Worm (Caenorhabditis elegans): ENCODE data around the gene F55C9.5.

F55C9.5 gene

DNA sequence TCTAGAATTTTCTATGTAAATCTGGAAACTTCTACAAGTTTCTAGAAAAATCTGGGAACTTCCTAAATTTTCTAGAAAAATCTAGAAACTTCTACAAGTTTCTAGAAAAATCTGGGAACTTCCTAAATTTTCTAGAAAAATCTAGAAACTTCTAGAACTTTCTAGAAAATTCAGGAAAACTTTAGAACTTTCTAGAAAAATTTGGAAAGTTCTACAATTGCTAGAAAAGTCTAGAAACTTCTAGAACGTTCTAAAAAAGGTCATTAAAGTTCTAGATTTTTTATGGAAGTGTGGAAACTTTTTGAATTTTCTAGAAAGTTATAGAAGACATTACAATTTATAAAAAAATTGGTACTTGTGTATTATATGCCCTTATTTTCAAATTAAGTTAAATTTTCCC lies at the start of gene F55C9.5:
F55C9.5 (minus strand) TSS at position 101 of the 400 bp plus-strand sequence.
- TF ChIP-seq aly-2 (tag; optimal IDR thresholded peaks at IDR 0.05) (no peak), lin-15B (tag; optimal IDR thresholded peaks at IDR 0.05) (no peak), lsy-2 (tag; optimal IDR thresholded peaks at IDR 0.05) (no peak), nhr-28 (tag; optimal IDR thresholded peaks at IDR 0.05) (no peak), nhr-71 (tag; optimal IDR thresholded peaks at IDR 0.05) (no peak), nhr-20 (tag; optimal IDR thresholded peaks at IDR 0.05) (no peak), jun-1 (tag; optimal IDR thresholded peaks at IDR 0.05) (no peak)

DNA sequence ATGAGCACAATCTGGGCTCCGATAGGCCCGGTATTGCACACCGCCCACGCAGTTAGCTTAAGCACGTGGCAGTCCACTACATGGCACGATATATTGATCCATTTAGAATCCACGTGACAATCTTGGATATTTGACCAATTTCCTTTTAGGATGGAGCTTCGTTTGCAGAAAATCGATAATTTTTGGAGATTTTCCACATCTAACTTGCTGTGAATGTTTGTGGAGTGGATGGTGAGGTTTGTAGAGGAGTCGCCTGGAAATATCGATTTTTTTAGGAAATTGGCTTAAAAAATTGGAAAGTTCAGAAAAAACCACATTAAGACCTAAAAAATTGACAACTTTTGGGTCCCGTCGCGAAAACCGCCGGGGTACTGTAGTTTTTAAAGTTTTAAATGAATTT lies 44.4 kb upstream of the F55C9.5 start:
- TF ChIP-seq sox-4 (tag; optimal IDR thresholded peaks at IDR 0.05) (no peak), fkh-8 (tag; optimal IDR thresholded peaks at IDR 0.05) (no peak), ets-5 (GFP tag; IDR thresholded peaks at IDR 0.05) (no peak), nhr-19 (GFP tag; conservative IDR thresholded peaks at IDR 0.05) (no peak), isw-1 (GFP tag; IDR thresholded peaks at IDR 0.05) (no peak), hlh-4 (tag; optimal IDR thresholded peaks at IDR 0.05) (no peak), nhr-84 (tag; optimal IDR thresholded peaks at IDR 0.05) (no peak), dpl-1 (GFP tag; optimal IDR thresholded peaks at IDR 0.05) (no peak), Y116A8C.19 (tag; optimal IDR thresholded peaks at IDR 0.05; ENCODE audit: borderline replicate concordance) (no peak), jun-1 (tag; optimal IDR thresholded peaks at IDR 0.05) (no peak), unc-30 (tag; optimal IDR thresholded peaks at IDR 0.05) (no peak)

DNA sequence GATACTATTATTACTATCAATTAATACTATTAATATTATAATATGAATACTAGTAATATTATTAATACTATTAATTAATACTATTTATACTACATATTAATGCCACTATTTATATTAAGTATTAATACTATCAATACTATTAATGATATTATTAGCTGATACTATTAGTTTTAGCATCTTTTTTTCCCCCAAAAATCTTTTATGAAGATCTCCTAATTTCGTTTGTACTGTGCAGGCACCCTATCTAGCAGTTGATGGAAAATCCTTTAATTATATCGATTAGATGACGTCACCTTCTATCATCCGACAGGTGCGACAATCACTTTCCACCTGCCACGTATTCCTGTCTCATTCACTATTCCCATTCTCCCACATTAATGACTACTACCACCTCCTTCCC lies 36.3 kb upstream of the F55C9.5 start, which contains the start of gene fbxb-65:
fbxb-65 (plus strand) TSS at position 301 of the 400 bp plus-strand sequence.
- TF ChIP-seq tlp-1 (tag; optimal IDR thresholded peaks at IDR 0.05) = no peak
- TF ChIP-seq hlh-4 (tag; optimal IDR thresholded peaks at IDR 0.05) = peak; percentile 61

DNA sequence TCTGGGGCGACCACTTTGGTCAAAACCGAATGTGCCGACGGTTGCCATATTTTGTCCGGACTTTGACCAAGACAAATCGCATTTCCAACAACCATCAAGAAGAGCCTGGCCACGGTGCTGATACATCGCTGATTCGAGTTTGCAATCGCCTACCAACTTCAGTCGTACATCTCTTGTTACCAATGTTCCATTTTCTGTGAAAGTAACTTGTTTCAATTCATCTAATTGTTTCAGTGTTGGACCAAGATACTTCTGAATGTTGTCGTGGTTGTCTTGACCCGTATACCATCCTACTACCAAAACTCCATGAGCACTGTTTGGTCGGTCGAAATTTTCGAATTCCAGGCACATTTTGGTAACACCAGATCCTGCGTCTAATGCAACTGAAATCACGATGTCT lies 32.5 kb upstream of the F55C9.5 start:
- TF ChIP-seq F16B12.6 (tag; optimal IDR thresholded peaks at IDR 0.05) (no peak), sox-4 (tag; optimal IDR thresholded peaks at IDR 0.05) (no peak), efl-1 (optimal IDR thresholded peaks at IDR 0.05) (no peak), efl-1 (GFP tag; optimal IDR thresholded peaks at IDR 0.05 in 1 of 2) (peak in 1 of 2 experiments; percentile 75), ceh-88 (GFP tag; IDR thresholded peaks at IDR 0.05) (no peak), zip-4 (GFP tag; optimal IDR thresholded peaks at IDR 0.05) (no peak), ztf-4 (tag; optimal IDR thresholded peaks at IDR 0.05) (no peak), ama-1 (optimal IDR thresholded peaks at IDR 0.05) (no peak), nhr-77 (tag; optimal IDR thresholded peaks at IDR 0.05) (no peak)

DNA sequence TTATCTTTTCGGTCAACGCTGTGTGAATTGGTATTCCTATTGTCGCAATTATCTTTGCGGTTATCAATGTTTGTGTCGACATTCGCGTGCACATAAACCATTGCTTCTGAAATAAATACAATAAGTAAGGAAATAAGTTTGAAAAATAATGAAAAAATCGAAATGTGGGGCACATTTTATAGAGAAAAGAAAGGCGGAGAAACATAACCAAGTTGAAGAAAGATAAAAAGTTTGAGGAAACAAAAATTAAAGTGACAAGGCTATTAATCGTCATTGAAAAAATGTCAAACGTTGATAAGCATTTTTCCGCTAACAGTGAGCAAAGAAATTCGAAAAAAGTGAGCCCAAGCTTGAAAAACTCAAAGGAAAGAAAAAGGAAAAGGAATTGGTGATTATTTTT lies 29.5 kb upstream of the F55C9.5 start, which contains the start of gene C43D7.4:
C43D7.4 (minus strand) TSS at position 101 of the 400 bp plus-strand sequence.
- no peak for TF ChIP-seq mep-1 (tag; optimal IDR thresholded peaks at IDR 0.05)
- no peak for TF ChIP-seq lin-13 (GFP tag; optimal IDR thresholded peaks at IDR 0.05)
- no peak for TF ChIP-seq ces-1 (GFP tag; optimal IDR thresholded peaks at IDR 0.05)
- no peak for TF ChIP-seq aha-1 (tag; optimal IDR thresholded peaks at IDR 0.05)
- no peak for TF ChIP-seq nhr-84 (tag; optimal IDR thresholded peaks at IDR 0.05)
- no peak for TF ChIP-seq grh-1 (GFP tag; IDR thresholded peaks at IDR 0.05)
- TF ChIP-seq sup-37 (GFP tag; optimal IDR thresholded peaks at IDR 0.05) = no peak
- no peak for TF ChIP-seq efl-3 (GFP tag; optimal IDR thresholded peaks at IDR 0.05)
- TF ChIP-seq jun-1 (tag; optimal IDR thresholded peaks at IDR 0.05) = no peak

DNA sequence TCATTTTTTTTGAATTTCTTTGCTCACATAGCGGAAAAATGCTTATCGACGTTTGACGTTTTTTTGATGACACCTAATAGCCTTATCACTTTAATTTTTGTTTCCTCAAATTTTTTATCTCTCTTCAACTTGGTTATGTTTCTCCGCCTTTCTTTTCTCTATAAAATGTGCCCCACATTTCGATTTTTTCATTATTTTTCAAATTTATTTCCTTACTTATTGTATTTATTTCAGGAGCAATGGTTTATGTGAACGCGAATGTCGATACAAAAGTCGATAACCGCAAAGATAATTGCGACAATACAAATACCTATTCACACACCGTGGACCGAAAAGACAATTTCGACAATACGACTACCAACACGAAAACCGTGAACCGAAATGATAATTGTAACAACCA lies 27.5 kb upstream of the F55C9.5 start, which contains the start of gene sdz-6:
sdz-6 (plus strand) TSS at position 229 of the 400 bp plus-strand sequence.
- TF ChIP-seq elt-2 (tag; optimal IDR thresholded peaks at IDR 0.05) (peak; percentile 25), hlh-17 (GFP tag; optimal IDR thresholded peaks at IDR 0.05; ENCODE audit: borderline replicate concordance) (no peak)
